Worm (Caenorhabditis elegans) whole organism, L1 larva: ENCODE measurements around the gene Y60A9A.1.

Experiments
- F16B12.6 ChIP-seq: fragments of 150-350 bp; optimal IDR thresholded peaks from 2 replicates; lab custom pipeline; 2014; ENCODE audit warnings: missing biosample characterization, missing genetic modification characterization
- aha-1 ChIP-seq: fragments of 150-350 bp; optimal IDR thresholded peaks from 2 replicates; lab custom pipeline; 2014; ENCODE audit warnings: missing biosample characterization, missing genetic modification characterization
- blmp-1 ChIP-seq: fragments of 150-350 bp; optimal IDR thresholded peaks from 2 replicates; lab custom pipeline; 2014; ENCODE audit warnings: missing biosample characterization, missing genetic modification characterization
- ceh-82 ChIP-seq, 3 experiments: fragments of 150-350 bp in 1 of 3; sonication (generic microtip) in 2 of 3; optimal IDR thresholded peaks; 2 replicates each; lab custom pipeline; 2014 to 2017; ENCODE audit warnings: missing biosample characterization in 3 of 3, missing genetic modification characterization in 3 of 3
- ces-1 ChIP-seq: fragments of 150-350 bp; optimal IDR thresholded peaks from 2 replicates; lab custom pipeline; 2014; ENCODE audit warnings: missing biosample characterization, missing genetic modification reagents, missing genetic modification characterization
- efl-1 ChIP-seq, 4 experiments: fragments of 150-350 bp; optimal IDR thresholded peaks in 3 of 4; peaks in 1 of 4; 1 replicate in 1 of 4; 2 replicates in 3 of 4; lab custom pipeline; 2014; ENCODE audit warnings: missing biosample characterization in 2 of 4, missing genetic modification characterization in 2 of 4, missing genetic modification reagents in 2 of 4
- elt-2 ChIP-seq: sonication (generic microtip); optimal IDR thresholded peaks from 2 replicates; lab custom pipeline; 2016; ENCODE audit warnings: missing genetic modification characterization, mild to moderate bottlenecking, inconsistent platforms, missing compliant biosample characterization, missing genetic modification reagents
- elt-3 ChIP-seq, 6 experiments: fragments of 150-350 bp in 1 of 6; sonication (generic microtip); optimal IDR thresholded peaks; 2 replicates each; lab custom pipeline; 2017 to 2018; ENCODE audit warnings: missing biosample characterization in 6 of 6, missing genetic modification characterization in 6 of 6, inconsistent platforms in 1 of 6
- ets-5 ChIP-seq: fragments of 200-800 bp; sonication (Bioruptor generic); IDR thresholded peaks from 2 replicates; pipeline ENCODE4 v1.3.6; 2022; ENCODE audit warnings: missing genetic modification characterization, missing compliant biosample characterization
- fkh-8 ChIP-seq: sonication (generic microtip); optimal IDR thresholded peaks from 2 replicates; lab custom pipeline; 2016; ENCODE audit warnings: mild to moderate bottlenecking, missing genetic modification characterization, missing compliant biosample characterization
- fos-1 ChIP-seq: fragments of 150-350 bp; optimal IDR thresholded peaks from 2 replicates; lab custom pipeline; 2014; ENCODE audit warnings: missing biosample characterization, missing genetic modification characterization
- hpl-2 ChIP-seq: fragments of 150-350 bp; optimal IDR thresholded peaks from 2 replicates; lab custom pipeline; 2014; ENCODE audit warnings: missing biosample characterization, missing genetic modification reagents, missing genetic modification characterization
- irx-1 ChIP-seq: sonication (generic microtip); optimal IDR thresholded peaks from 2 replicates; lab custom pipeline; 2016; ENCODE audit warnings: missing genetic modification characterization, missing compliant biosample characterization
- isw-1 ChIP-seq: fragments of 200-800 bp; sonication (Bioruptor generic); IDR thresholded peaks from 2 replicates; pipeline ENCODE4 v1.3.6; 2022; ENCODE audit warnings: missing genetic modification characterization, missing compliant biosample characterization
- lin-14 ChIP-seq: fragments of 200-800 bp; sonication (Bioruptor generic); optimal IDR thresholded peaks from 2 replicates; lab custom pipeline; 2018; ENCODE audit warnings: mild to moderate bottlenecking, missing genetic modification characterization, moderate library complexity, missing compliant biosample characterization
- lin-39 ChIP-seq: fragments of 150-350 bp; optimal IDR thresholded peaks from 2 replicates; lab custom pipeline; 2014; ENCODE audit warnings: missing biosample characterization, missing genetic modification reagents, missing genetic modification characterization
- lir-3 ChIP-seq: sonication (generic microtip); optimal IDR thresholded peaks from 2 replicates; lab custom pipeline; 2016; ENCODE audit warnings: mild to moderate bottlenecking, missing genetic modification characterization, moderate library complexity, missing compliant biosample characterization; ENCODE audit not compliant: poor library complexity
- lsy-2 ChIP-seq, 2 experiments: fragments of 150-350 bp; optimal IDR thresholded peaks; 2 replicates each; lab custom pipeline; 2014; ENCODE audit warnings: missing biosample characterization in 2 of 2, missing genetic modification characterization in 2 of 2
- mab-9 ChIP-seq: fragments of 200-800 bp; sonication (Bioruptor generic); IDR thresholded peaks from 2 replicates; pipeline ENCODE4 v1.3.6; 2022; ENCODE audit warnings: missing genetic modification reagents, missing genetic modification characterization, missing compliant biosample characterization
- mdl-1 ChIP-seq, 2 experiments: fragments of 150-350 bp; optimal IDR thresholded peaks; 2 replicates each; lab custom pipeline; 2014 to 2017; ENCODE audit warnings: missing biosample characterization in 2 of 2, missing genetic modification characterization in 2 of 2, inconsistent platforms in 1 of 2
- mef-2 ChIP-seq: fragments of 150-350 bp; optimal IDR thresholded peaks from 2 replicates; lab custom pipeline; 2014; ENCODE audit warnings: missing biosample characterization, missing genetic modification characterization
- mep-1 ChIP-seq: fragments of 150-350 bp; optimal IDR thresholded peaks from 2 replicates; lab custom pipeline; 2014; ENCODE audit warnings: missing biosample characterization, missing genetic modification characterization
- nhr-20 ChIP-seq: sonication (generic microtip); optimal IDR thresholded peaks from 2 replicates; lab custom pipeline; 2016; ENCODE audit warnings: mild to moderate bottlenecking, missing genetic modification characterization, missing compliant biosample characterization
- nhr-47 ChIP-seq: sonication (generic microtip); optimal IDR thresholded peaks from 2 replicates; lab custom pipeline; 2016; ENCODE audit warnings: mild to moderate bottlenecking, missing genetic modification characterization, moderate library complexity, missing compliant biosample characterization
- nhr-71 ChIP-seq: sonication (generic microtip); optimal IDR thresholded peaks from 2 replicates; lab custom pipeline; 2016; ENCODE audit warnings: mild to moderate bottlenecking, missing genetic modification characterization, moderate library complexity, missing compliant biosample characterization
- nhr-76 ChIP-seq: sonication (generic microtip); optimal IDR thresholded peaks from 2 replicates; lab custom pipeline; 2017; ENCODE audit warnings: missing biosample characterization, missing genetic modification characterization
- nhr-84 ChIP-seq: sonication (generic microtip); optimal IDR thresholded peaks from 2 replicates; lab custom pipeline; 2017; ENCODE audit warnings: missing biosample characterization, missing genetic modification characterization
- pax-3 ChIP-seq: fragments of 200-800 bp; sonication (Bioruptor generic); optimal IDR thresholded peaks from 2 replicates; lab custom pipeline; 2018; ENCODE audit warnings: mild to moderate bottlenecking, missing genetic modification characterization, moderate library complexity, missing compliant biosample characterization
- rnt-1 ChIP-seq: sonication (generic microtip); optimal IDR thresholded peaks from 2 replicates; lab custom pipeline; 2016; ENCODE audit warnings: mild to moderate bottlenecking, missing genetic modification characterization, moderate library complexity, missing compliant biosample characterization
- skn-1 ChIP-seq: fragments of 150-350 bp; optimal IDR thresholded peaks from 2 replicates; lab custom pipeline; 2014; ENCODE audit warnings: missing biosample characterization, missing genetic modification characterization
- snpc-4 ChIP-seq: fragments of 150-350 bp; optimal IDR thresholded peaks from 2 replicates; lab custom pipeline; 2014; ENCODE audit warnings: missing biosample characterization, missing genetic modification characterization
- snu-23 ChIP-seq: sonication (generic microtip); optimal IDR thresholded peaks from 2 replicates; lab custom pipeline; 2016; ENCODE audit warnings: missing genetic modification characterization, missing compliant biosample characterization
- sup-37 ChIP-seq: fragments of 200-800 bp; sonication (Bioruptor generic); optimal IDR thresholded peaks from 2 replicates; lab custom pipeline; 2018; ENCODE audit warnings: mild to moderate bottlenecking, missing genetic modification characterization, missing compliant biosample characterization
- tlp-1 ChIP-seq: fragments of 150-350 bp; optimal IDR thresholded peaks from 2 replicates; lab custom pipeline; 2014; ENCODE audit warnings: missing biosample characterization, missing genetic modification characterization
- unc-130 ChIP-seq: fragments of 150-350 bp; optimal IDR thresholded peaks from 2 replicates; lab custom pipeline; 2017; ENCODE audit warnings: missing biosample characterization, missing genetic modification characterization, inconsistent platforms
- unc-30 ChIP-seq: sonication (generic microtip); optimal IDR thresholded peaks from 2 replicates; lab custom pipeline; 2017; ENCODE audit warnings: missing biosample characterization, missing genetic modification characterization
- xbp-1 ChIP-seq: sonication (generic microtip); optimal IDR thresholded peaks from 2 replicates; lab custom pipeline; 2016; ENCODE audit warnings: missing genetic modification characterization, missing compliant biosample characterization
- ztf-4 ChIP-seq: fragments of 150-350 bp; optimal IDR thresholded peaks from 2 replicates; lab custom pipeline; 2014; ENCODE audit warnings: missing biosample characterization, missing genetic modification characterization

Gene Y60A9A.1

ce11 chrX:14349690-14350168 lies 27.3 kb downstream of the Y60A9A.1 start, which contains the start of gene wdr-5.2 (continued):
- TF ChIP-seq lin-39 (tag; lab: Kevin White, UChicago) (no peak), isw-1 (GFP tag; lab: Robert Waterston, UW) (no peak), ets-5 (GFP tag; lab: Robert Waterston, UW) (no peak), lin-14 (GFP tag; lab: Kevin White, UChicago) (no peak), nhr-84 (tag; lab: Kevin White, UChicago) (no peak), ces-1 (GFP tag; lab: Kevin White, UChicago) (no peak), ztf-4 (no peak), nhr-20 (tag; lab: Kevin White, UChicago) (peak; percentile 5), rnt-1 (peak; percentile 26), xbp-1 (no peak), elt-2 (no peak), tlp-1 (tag; lab: Kevin White, UChicago) (no peak), aha-1 (no peak), mab-9 (GFP tag; lab: Robert Waterston, UW) (no peak), pax-3 (no peak), mef-2 (tag; lab: Kevin White, UChicago) (no peak), irx-1 (tag; lab: Kevin White, UChicago) (no peak), fkh-8 (tag; lab: Kevin White, UChicago) (no peak), snpc-4 (tag; lab: Kevin White, UChicago) (no peak), elt-3 (tag; optimal IDR thresholded peaks at IDR 0.05; lab: Kevin White, UChicago) (no peak), lir-3 (no peak), sup-37 (no peak), mdl-1 (tag; optimal IDR thresholded peaks at IDR 0.05; lab: Kevin White, UChicago) (no peak), unc-30 (no peak), fos-1 (tag; lab: Kevin White, UChicago) (peak; percentile 31), skn-1 (tag; lab: Kevin White, UChicago) (no peak), nhr-47 (tag; lab: Kevin White, UChicago) (no peak), hpl-2 (GFP tag; lab: Kevin White, UChicago) (no peak), nhr-76 (tag; lab: Kevin White, UChicago) (no peak)

DNA sequence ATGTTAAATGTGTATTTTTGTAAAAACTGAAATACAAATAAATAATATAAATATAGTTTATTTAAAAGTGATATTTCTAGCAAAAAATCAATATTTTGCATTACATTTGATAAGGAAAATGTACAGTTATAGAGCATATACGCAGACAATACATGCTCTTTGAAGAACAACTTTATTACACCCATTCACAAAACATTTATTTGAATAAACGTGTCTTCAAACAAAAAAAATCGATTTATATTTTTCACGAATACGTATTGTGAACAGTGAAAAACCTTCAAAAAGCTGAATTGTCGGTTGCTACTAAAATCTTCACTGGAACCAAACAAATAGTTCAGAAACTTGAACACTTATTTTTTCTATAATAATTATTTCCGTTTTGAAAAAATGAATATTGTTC lies 29.5 kb downstream of the Y60A9A.1 start, which contains the start of gene K04G11.3:
Gene K04G11.3 (minus strand): TSS at position 101 of the 400 bp plus-strand sequence.
- TF ChIP-seq lsy-2 (tag; optimal IDR thresholded peaks at IDR 0.05; lab: Kevin White, UChicago), result no peak
- TF ChIP-seq rnt-1, result no peak
- no peak for TF ChIP-seq unc-130 (tag; lab: Kevin White, UChicago)
- TF ChIP-seq F16B12.6 (tag; lab: Kevin White, UChicago), result no peak

- TF ChIP-seq snu-23, result no peak
- TF ChIP-seq fos-1 (tag; lab: Kevin White, UChicago), result no peak
- no peak for TF ChIP-seq blmp-1 (tag; lab: Kevin White, UChicago)
- TF ChIP-seq sup-37, result no peak
- no peak for TF ChIP-seq mep-1
Observed at ce11 chrX:14340381-14340780, 36.7 kb downstream of the Y60A9A.1 start, which contains the start of gene sel-7. Gene sel-7, minus strand, starts transcription at chrX:14340481.

- TF ChIP-seq nhr-71 (no peak), ceh-82 (tag; optimal IDR thresholded peaks at IDR 0.05; lab: Kevin White, UChicago) (no peak), efl-1 (optimal IDR thresholded peaks at IDR 0.05; lab: Kevin White, UChicago) (no peak), efl-1 (GFP tag; optimal IDR thresholded peaks at IDR 0.05 in 1 of 2; lab: Kevin White, UChicago) (peak in 1 of 2 experiments; percentile 72)
Observed at ce11 chrX:14339723-14340122, 37.3 kb downstream of the Y60A9A.1 start.
